Fruit fly (Drosophila melanogaster): ENCODE data around the gene Cyp9f3.

dm6 chr3R:12439401-12440143, 40.8 kb upstream of the Cyp9f3 start, which contains the start of gene Desat1:
- no peak for TF ChIP-seq pan (optimal IDR thresholded peaks at IDR 0.05)
- no peak for TF ChIP-seq psq (optimal IDR thresholded peaks at IDR 0.05)
- TF ChIP-seq Dll (optimal IDR thresholded peaks at IDR 0.05), result no peak

Measured in whole organism.